Fruit fly (Drosophila melanogaster) whole organism: Measurements from ENCODE around the gene cype.
A peak's percentile ranks its signal among the peaks of the same experiment; 100 is the strongest.

Experiments used
- CG8478 ChIP-seq: fragments of >200 bp; optimal IDR thresholded peaks from 2 replicates; lab custom pipeline; 2018; ENCODE audit warnings: inconsistent platforms
- Dll ChIP-seq: fragments of >200 bp; optimal IDR thresholded peaks from 2 replicates; lab custom pipeline; 2017
- EcR ChIP-seq, 2 experiments: fragments of >200 bp; optimal IDR thresholded peaks; 2 replicates each; lab custom pipeline; 2017; ENCODE audit warnings: missing biosample characterization in 2 of 2, missing genetic modification characterization in 2 of 2, missing genetic modification reagents in 2 of 2
- pan ChIP-seq: fragments of >200 bp; optimal IDR thresholded peaks from 2 replicates; lab custom pipeline; 2017
- psq ChIP-seq: fragments of >200 bp; optimal IDR thresholded peaks from 2 replicates; lab custom pipeline; 2017
- usp ChIP-seq: fragments of >200 bp; optimal IDR thresholded peaks from 2 replicates; lab custom pipeline; 2017; ENCODE audit warnings: missing biosample characterization, missing genetic modification characterization, mixed read lengths

The cype gene

DNA sequence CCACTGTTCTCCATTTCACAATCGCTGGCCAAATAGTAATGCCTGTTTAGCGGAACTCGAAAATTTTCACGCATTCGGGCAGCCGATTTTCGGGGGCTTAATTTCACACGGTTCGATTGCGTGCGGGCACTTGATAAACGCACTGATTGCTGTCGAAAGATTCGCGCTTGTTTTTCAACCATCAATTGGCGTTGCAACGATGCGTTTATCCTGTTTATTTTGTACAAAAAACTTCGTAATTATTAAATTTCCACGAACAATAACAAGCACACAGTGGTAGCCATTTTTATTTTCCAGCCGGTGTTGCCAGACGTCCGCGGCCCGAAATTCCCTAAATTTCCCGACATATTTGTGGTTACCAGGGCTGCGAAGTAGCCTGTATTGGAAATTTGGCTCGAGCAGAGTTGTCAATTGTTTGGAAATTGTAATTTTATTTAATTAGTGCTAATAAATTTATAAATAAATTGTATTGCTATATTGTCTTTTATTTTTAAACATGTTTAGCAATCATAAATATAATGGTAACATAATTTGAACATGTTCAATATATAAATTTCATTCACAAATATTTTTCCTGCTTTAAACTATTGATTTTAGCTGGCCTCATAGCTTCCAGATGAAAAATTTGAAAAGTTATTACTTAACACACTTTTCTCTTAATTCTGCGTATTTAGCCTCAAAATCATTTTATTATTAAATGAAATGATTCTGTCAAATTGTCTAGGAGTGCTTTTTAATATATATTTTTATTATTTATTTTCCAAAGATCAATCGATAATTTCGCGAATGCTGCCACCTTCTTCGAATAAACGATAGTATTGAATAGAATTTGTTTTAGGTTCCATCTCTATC, at the start of gene cype, which contains the start of gene Ncoa6:
Gene cype (plus strand): TSS at position 814 of the 852 bp plus-strand sequence.
Gene Ncoa6 (minus strand): TSS at position 270 of the 852 bp plus-strand sequence.
- no peak for TF ChIP-seq pan (lab: Kevin White, UChicago)
- no peak for TF ChIP-seq usp (GFP tag; lab: Kevin White, UChicago)

DNA sequence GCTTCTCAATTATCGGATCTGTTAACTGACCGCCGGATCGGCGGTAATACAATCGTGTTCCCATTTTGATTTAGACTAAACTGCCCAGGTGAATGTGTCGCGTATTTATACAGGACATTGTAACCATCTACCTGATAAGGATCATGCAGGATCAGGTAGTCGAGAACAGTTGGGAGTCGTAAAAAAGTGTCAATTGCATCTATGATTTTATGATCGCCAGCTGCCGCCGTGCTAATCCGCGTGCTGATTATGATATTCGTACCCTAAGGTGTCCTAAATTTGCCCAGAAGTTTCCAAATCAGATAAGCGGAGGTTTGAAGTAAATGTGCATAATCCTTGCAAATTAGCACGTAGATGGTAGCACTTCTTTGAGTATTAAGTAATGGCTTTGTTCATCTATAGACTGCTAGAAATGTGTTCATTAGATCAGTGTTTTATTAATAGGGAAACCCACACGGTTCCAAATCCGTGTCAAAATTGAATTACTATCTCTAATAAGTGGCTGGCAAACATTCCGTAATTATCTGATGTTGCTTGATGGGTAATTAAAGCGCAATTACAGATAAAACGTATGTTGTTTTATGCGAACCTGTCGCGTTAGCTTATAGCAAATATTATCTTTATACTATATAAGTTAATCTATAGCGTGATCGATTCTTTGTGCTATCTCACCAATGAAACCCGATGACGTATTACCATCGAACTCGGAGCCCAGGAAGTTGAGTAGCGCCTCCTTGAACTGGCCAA, 49.6 kb upstream of the cype start:
- TF ChIP-seq psq: no peak

DNA sequence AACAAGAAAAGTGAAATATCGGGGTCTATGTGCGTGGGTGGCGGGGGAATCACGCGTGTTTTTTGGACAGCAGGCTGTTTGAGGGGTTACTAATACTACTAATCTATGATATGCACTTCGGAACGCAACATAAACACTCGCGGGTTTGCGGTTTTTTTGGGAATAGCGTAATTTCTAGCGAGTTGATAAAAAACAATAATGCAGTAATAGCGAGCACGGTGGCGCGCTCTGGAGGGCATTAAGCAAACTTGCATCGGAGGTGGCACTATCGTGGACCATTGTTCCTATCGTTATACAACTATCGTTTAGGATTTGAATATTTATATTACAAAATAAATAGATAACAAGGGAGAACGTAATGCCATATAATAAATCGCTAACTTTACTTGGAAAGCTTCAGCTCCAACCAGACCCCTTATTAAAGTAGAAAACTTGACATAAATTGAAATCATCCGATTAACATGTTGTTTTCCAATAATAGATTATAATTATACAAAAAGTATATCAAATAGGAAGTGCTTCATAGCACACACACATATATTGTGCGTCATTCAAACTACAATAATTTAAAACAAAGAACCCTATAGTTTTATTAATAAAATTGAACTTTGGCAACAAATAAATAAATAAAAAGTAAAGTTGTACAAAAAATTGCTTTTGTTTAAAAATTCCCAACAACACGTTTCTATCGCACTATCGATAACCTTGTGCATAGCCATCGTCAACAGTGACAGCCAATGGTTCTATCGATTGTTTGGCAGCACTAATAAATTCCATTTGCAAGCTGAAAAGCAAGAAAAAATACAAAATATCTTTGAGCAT, 48.5 kb upstream of the cype start, which contains the start of the genes Nin and Bub1:
Gene Nin (minus strand): TSS at position 240 of the 822 bp plus-strand sequence.
Gene Bub1 (plus strand): TSS at position 557 of the 822 bp plus-strand sequence.
- TF ChIP-seq psq (no peak), EcR (GFP tag; optimal IDR thresholded peaks at IDR 0.05; lab: Kevin White, UChicago) (no peak), pan (lab: Kevin White, UChicago) (no peak), usp (GFP tag; lab: Kevin White, UChicago) (no peak), Dll (lab: Kevin White, UChicago) (no peak), CG8478 (lab: Kevin White, UChicago) (no peak)

dm6 chr2L:5284820-5285219, 42.2 kb upstream of the cype start:
- TF ChIP-seq Dll (lab: Kevin White, UChicago) (no peak), psq (no peak), pan (lab: Kevin White, UChicago) (no peak), usp (GFP tag; lab: Kevin White, UChicago) (no peak), EcR (GFP tag; optimal IDR thresholded peaks at IDR 0.05; lab: Kevin White, UChicago) (no peak), CG8478 (lab: Kevin White, UChicago) (no peak)

- TF ChIP-seq usp (GFP tag; lab: Kevin White, UChicago) (no peak), Dll (lab: Kevin White, UChicago) (no peak), EcR (GFP tag; optimal IDR thresholded peaks at IDR 0.05; lab: Kevin White, UChicago) (no peak), psq (no peak)
These were observed 41.2 kb upstream of the cype start for dm6 chr2L:5285860-5286259.

dm6 chr2L:5286572-5286971, 40.5 kb upstream of the cype start:
- no peak for TF ChIP-seq psq
- no peak for TF ChIP-seq CG8478 (lab: Kevin White, UChicago)
- no peak for TF ChIP-seq EcR (GFP tag; optimal IDR thresholded peaks at IDR 0.05; lab: Kevin White, UChicago)
- TF ChIP-seq usp (GFP tag; lab: Kevin White, UChicago): no peak
- TF ChIP-seq pan (lab: Kevin White, UChicago): no peak

DNA sequence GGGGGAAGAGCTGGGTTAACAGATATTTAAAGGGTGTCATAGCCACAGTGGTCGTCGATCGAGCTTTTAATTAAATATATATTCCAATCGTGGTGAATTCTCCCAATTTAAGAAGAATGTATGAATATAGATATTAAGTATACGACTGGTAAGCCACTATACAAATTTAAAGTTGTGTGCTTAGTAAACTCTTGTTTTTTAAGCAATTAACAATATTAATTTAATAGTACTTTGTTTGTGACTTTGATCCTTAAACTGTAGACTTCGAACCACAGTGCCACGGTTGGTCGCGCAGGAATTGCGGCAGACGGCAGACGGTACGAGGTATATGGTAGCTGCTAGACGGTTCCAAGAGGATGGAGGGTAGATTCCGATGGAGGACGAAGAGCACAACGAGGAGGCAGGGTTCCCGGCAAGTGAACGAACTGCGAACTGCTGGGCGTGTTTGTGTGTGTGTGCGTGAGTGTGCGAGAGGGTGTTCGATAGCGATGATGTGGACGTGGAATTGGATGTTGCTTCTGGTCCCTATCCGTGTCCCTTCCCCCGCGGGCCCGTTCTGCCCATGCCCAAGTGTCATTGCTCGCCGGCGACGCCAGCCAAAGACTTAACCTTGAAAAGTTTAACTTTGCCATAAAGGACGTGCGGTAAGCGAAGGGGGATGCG, 39.3 kb upstream of the cype start:
- TF ChIP-seq usp (GFP tag; lab: Kevin White, UChicago) (no peak), psq (no peak), EcR (GFP tag; optimal IDR thresholded peaks at IDR 0.05; lab: Kevin White, UChicago) (peak in 1 of 2 experiments; percentile 93), Dll (lab: Kevin White, UChicago) (no peak), CG8478 (lab: Kevin White, UChicago) (no peak), pan (lab: Kevin White, UChicago) (no peak)

- TF ChIP-seq pan (lab: Kevin White, UChicago) (no peak), psq (no peak), EcR (GFP tag; optimal IDR thresholded peaks at IDR 0.05; lab: Kevin White, UChicago) (no peak), CG8478 (lab: Kevin White, UChicago) (no peak), Dll (lab: Kevin White, UChicago) (no peak), usp (GFP tag; lab: Kevin White, UChicago) (no peak)
These were observed 38.8 kb upstream of the cype start for dm6 chr2L:5288262-5288621.

DNA sequence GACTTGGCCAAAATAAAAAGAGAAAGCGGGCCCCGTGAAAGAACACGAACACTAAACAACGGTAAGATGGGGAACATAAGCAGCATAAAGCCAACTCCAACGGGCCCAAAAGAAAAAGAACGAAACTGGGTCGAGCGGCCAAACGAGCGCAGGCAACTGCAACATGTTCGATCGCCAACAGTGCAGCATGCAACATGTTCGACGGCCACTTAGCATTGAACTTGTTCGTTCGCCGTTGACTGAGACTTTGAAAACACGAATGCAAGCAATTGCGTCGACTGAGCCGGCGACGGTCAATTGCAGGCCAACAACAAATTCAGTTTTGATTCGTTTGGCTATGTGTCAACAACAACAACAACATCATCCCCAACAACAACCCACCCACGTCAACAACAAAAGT, 38.3 kb upstream of the cype start, which contains the start of gene vri:
Gene vri (plus strand): TSS at position 224 of the 400 bp plus-strand sequence.
- TF ChIP-seq EcR (GFP tag; optimal IDR thresholded peaks at IDR 0.05; lab: Kevin White, UChicago) (no peak), psq (no peak), pan (lab: Kevin White, UChicago) (no peak), Dll (lab: Kevin White, UChicago) (no peak), usp (GFP tag; lab: Kevin White, UChicago) (no peak), CG8478 (lab: Kevin White, UChicago) (no peak)

- TF ChIP-seq usp (GFP tag; lab: Kevin White, UChicago): no peak
- TF ChIP-seq Dll (lab: Kevin White, UChicago): no peak
- no peak for TF ChIP-seq CG8478 (lab: Kevin White, UChicago)
- TF ChIP-seq pan (lab: Kevin White, UChicago): no peak
- TF ChIP-seq psq: no peak
- TF ChIP-seq EcR (GFP tag; optimal IDR thresholded peaks at IDR 0.05; lab: Kevin White, UChicago): no peak
These were observed 37.1 kb upstream of the cype start for dm6 chr2L:5289921-5290320.

- no peak for TF ChIP-seq Dll (lab: Kevin White, UChicago)
- no peak for TF ChIP-seq EcR (GFP tag; optimal IDR thresholded peaks at IDR 0.05; lab: Kevin White, UChicago)
- TF ChIP-seq psq: no peak
- no peak for TF ChIP-seq CG8478 (lab: Kevin White, UChicago)
These were observed 36.5 kb upstream of the cype start for dm6 chr2L:5290530-5290929.
